Fruit fly (Drosophila melanogaster) whole organism: ENCODE results near the gene Fnta.

Experiments used
- CG8478 ChIP-seq: fragments of >200 bp; optimal IDR thresholded peaks from 2 replicates; lab custom pipeline; 2018; ENCODE audit warnings: inconsistent platforms
- Dll ChIP-seq: fragments of >200 bp; optimal IDR thresholded peaks from 2 replicates; lab custom pipeline; 2017
- EcR ChIP-seq, 2 experiments: fragments of >200 bp; optimal IDR thresholded peaks; 2 replicates each; lab custom pipeline; 2017; ENCODE audit warnings: missing biosample characterization in 2 of 2, missing genetic modification characterization in 2 of 2, missing genetic modification reagents in 2 of 2
- pan ChIP-seq: fragments of >200 bp; optimal IDR thresholded peaks from 2 replicates; lab custom pipeline; 2017
- psq ChIP-seq: fragments of >200 bp; optimal IDR thresholded peaks from 2 replicates; lab custom pipeline; 2017
- usp ChIP-seq: fragments of >200 bp; optimal IDR thresholded peaks from 2 replicates; lab custom pipeline; 2017; ENCODE audit warnings: missing biosample characterization, missing genetic modification characterization, mixed read lengths

Gene Fnta

dm6 chr2L:4837772-4838397 is 7.4 kb upstream of the Fnta start, which contains the start of the genes tank and CG12194:
Gene tank (minus strand): TSS chr2L:4837999.
Gene CG12194 (plus strand): TSS chr2L:4838347.
- TF ChIP-seq Dll (lab: Kevin White, UChicago): no peak
- TF ChIP-seq EcR (GFP tag; optimal IDR thresholded peaks at IDR 0.05; lab: Kevin White, UChicago): no peak
- no peak for TF ChIP-seq usp (GFP tag; lab: Kevin White, UChicago)
- TF ChIP-seq pan (lab: Kevin White, UChicago): no peak
- no peak for TF ChIP-seq CG8478 (lab: Kevin White, UChicago)
- no peak for TF ChIP-seq psq (lab: Kevin White, UChicago)

dm6 chr2L:4836193-4836592 is 5.7 kb upstream of the Fnta start:
- TF ChIP-seq EcR (GFP tag; optimal IDR thresholded peaks at IDR 0.05; lab: Kevin White, UChicago): no peak
- TF ChIP-seq Dll (lab: Kevin White, UChicago): no peak
- TF ChIP-seq usp (GFP tag; lab: Kevin White, UChicago): no peak
- TF ChIP-seq psq (lab: Kevin White, UChicago): no peak
- no peak for TF ChIP-seq CG8478 (lab: Kevin White, UChicago)
- TF ChIP-seq pan (lab: Kevin White, UChicago): no peak

- no peak for TF ChIP-seq CG8478 (lab: Kevin White, UChicago)
- TF ChIP-seq EcR (GFP tag; optimal IDR thresholded peaks at IDR 0.05; lab: Kevin White, UChicago): no peak
- TF ChIP-seq usp (GFP tag; lab: Kevin White, UChicago): no peak
- no peak for TF ChIP-seq pan (lab: Kevin White, UChicago)
- TF ChIP-seq Dll (lab: Kevin White, UChicago): no peak
- no peak for TF ChIP-seq psq (lab: Kevin White, UChicago)
These were observed 4.7 kb upstream of the Fnta start, which contains the start of gene Ir25a for dm6 chr2L:4835091-4835689. Gene Ir25a (minus strand): TSS chr2L:4835300.

dm6 chr2L:4829040-4829439 is 1.5 kb downstream of the Fnta start:
- no peak for TF ChIP-seq psq (lab: Kevin White, UChicago)
- no peak for TF ChIP-seq EcR (GFP tag; optimal IDR thresholded peaks at IDR 0.05; lab: Kevin White, UChicago)
- TF ChIP-seq Dll (lab: Kevin White, UChicago): no peak
- no peak for TF ChIP-seq CG8478 (lab: Kevin White, UChicago)
- TF ChIP-seq pan (lab: Kevin White, UChicago): no peak
- TF ChIP-seq usp (GFP tag; lab: Kevin White, UChicago): no peak

- no peak for TF ChIP-seq usp (GFP tag; lab: Kevin White, UChicago)
- no peak for TF ChIP-seq Dll (lab: Kevin White, UChicago)
- no peak for TF ChIP-seq psq (lab: Kevin White, UChicago)
- no peak for TF ChIP-seq CG8478 (lab: Kevin White, UChicago)
- no peak for TF ChIP-seq EcR (GFP tag; optimal IDR thresholded peaks at IDR 0.05; lab: Kevin White, UChicago)
These were observed 4.8 kb downstream of the Fnta start for dm6 chr2L:4825695-4826094.

- TF ChIP-seq psq (lab: Kevin White, UChicago): no peak
- TF ChIP-seq Dll (lab: Kevin White, UChicago): no peak
- no peak for TF ChIP-seq usp (GFP tag; lab: Kevin White, UChicago)
- no peak for TF ChIP-seq EcR (GFP tag; optimal IDR thresholded peaks at IDR 0.05; lab: Kevin White, UChicago)
- no peak for TF ChIP-seq pan (lab: Kevin White, UChicago)
- no peak for TF ChIP-seq CG8478 (lab: Kevin White, UChicago)
These were observed 6.7 kb downstream of the Fnta start for dm6 chr2L:4823797-4824196.

dm6 chr2L:4822258-4822657 is 8.2 kb downstream of the Fnta start:
- TF ChIP-seq Dll (lab: Kevin White, UChicago): no peak
- no peak for TF ChIP-seq pan (lab: Kevin White, UChicago)
- no peak for TF ChIP-seq usp (GFP tag; lab: Kevin White, UChicago)
- no peak for TF ChIP-seq psq (lab: Kevin White, UChicago)
- no peak for TF ChIP-seq CG8478 (lab: Kevin White, UChicago)
- TF ChIP-seq EcR (GFP tag; optimal IDR thresholded peaks at IDR 0.05; lab: Kevin White, UChicago): no peak

- TF ChIP-seq psq (lab: Kevin White, UChicago) (no peak), CG8478 (lab: Kevin White, UChicago) (no peak), Dll (lab: Kevin White, UChicago) (no peak), EcR (GFP tag; optimal IDR thresholded peaks at IDR 0.05; lab: Kevin White, UChicago) (no peak), pan (lab: Kevin White, UChicago) (no peak), usp (GFP tag; lab: Kevin White, UChicago) (no peak)
These were observed 8.7 kb downstream of the Fnta start, which contains the start of gene CG15628 for dm6 chr2L:4821757-4822156. Gene CG15628 (plus strand): TSS chr2L:4821774.

dm6 chr2L:4821319-4821717 is 9.2 kb downstream of the Fnta start:
- TF ChIP-seq psq (lab: Kevin White, UChicago): no peak

- TF ChIP-seq Dll (lab: Kevin White, UChicago) (peak; percentile 18), EcR (GFP tag; optimal IDR thresholded peaks at IDR 0.05; lab: Kevin White, UChicago) (no peak)
These were observed 9.8 kb downstream of the Fnta start for dm6 chr2L:4820448-4821318.

- TF ChIP-seq CG8478 (lab: Kevin White, UChicago) (no peak), psq (lab: Kevin White, UChicago) (no peak), pan (lab: Kevin White, UChicago) (no peak), Dll (lab: Kevin White, UChicago) (no peak), EcR (GFP tag; optimal IDR thresholded peaks at IDR 0.05; lab: Kevin White, UChicago) (no peak), usp (GFP tag; lab: Kevin White, UChicago) (no peak)
These were observed 10.5 kb downstream of the Fnta start for dm6 chr2L:4819995-4820394.
